Worm (Caenorhabditis elegans): ENCODE data around the gene T03F6.9.

Gene T03F6.9

DNA sequence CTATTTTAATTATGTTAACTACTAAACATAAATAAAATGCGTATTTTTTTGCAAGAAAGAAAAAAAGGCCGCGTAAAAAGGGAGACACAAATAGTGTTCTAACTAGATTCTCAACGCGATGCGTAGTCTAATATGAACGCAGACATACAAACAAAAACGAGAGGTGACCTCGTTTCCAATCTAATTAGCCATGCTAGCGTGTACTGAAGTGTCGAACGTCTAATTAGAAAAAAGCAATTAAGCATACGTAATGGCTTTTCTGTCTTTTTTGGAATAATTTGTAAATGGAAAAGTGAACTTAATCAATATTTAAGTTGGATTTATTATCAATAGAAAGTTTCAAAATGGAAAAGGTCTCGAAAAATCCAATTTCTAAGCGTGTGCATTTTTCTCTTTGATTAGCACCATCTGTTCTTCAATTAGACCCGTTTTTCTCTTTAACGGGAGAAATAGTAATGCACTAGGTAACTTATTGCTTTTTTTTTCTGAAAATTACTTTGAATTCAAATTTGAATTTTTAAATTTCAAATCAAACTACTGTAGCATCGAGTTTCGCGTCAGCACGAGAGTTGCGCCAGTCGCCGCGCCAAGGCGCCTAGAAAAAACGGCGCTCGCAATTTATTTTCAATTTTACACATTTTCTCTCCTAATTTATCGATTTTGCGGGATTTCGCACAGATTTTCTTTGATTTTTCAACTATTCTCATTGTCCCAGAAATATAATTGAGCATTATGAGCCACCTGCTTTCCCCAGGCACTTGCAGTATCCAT is 30.2 kb downstream of the T03F6.9 start:
- no peak for TF ChIP-seq unc-62 (GFP tag; optimal IDR thresholded peaks at IDR 0.05)

DNA sequence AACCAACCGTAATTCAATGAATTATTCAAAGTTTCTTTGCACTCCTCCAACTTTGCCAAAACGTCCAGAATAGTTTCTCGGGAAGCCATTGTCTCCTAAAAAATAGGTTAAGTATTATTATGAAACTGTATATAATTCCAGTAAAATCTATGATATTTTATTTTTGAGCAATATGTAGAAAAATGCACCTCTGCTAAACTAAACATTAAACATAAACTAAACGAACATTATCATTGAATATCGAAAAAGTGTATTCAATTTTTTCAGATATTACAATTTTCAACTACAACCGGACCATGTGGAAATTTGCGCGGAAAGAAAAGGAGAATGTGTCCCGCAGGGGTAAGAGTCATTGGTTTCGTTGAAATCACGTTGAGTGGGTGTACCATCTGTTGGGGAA is 31.2 kb downstream of the T03F6.9 start, which contains the start of gene F53A2.3:
F53A2.3 (minus strand) TSS at position 101 of the 400 bp plus-strand sequence.
- TF ChIP-seq unc-62 (GFP tag; optimal IDR thresholded peaks at IDR 0.05): no peak

DNA sequence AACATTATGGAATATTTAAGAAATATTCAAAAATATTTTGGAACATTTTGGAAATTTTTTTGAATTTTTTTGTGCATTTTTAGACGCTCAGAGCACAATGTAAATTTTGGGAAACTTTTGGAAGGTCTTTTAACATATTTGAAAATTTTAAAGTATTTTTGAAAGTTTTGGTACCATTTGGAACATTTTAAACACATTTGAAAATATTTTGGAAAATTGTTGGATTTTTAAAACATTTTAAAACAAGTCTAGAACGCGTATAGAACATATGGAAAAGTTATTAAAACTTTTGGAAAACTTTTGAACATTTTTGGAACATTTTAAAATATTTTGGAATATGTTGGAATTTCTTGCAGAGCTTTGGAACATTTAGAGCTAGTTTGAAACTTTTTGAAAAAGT is 37.1 kb downstream of the T03F6.9 start, which contains the start of gene sdz-20:
sdz-20 (plus strand) TSS at position 301 of the 400 bp plus-strand sequence.
- TF ChIP-seq unc-62 (GFP tag; optimal IDR thresholded peaks at IDR 0.05): no peak

DNA sequence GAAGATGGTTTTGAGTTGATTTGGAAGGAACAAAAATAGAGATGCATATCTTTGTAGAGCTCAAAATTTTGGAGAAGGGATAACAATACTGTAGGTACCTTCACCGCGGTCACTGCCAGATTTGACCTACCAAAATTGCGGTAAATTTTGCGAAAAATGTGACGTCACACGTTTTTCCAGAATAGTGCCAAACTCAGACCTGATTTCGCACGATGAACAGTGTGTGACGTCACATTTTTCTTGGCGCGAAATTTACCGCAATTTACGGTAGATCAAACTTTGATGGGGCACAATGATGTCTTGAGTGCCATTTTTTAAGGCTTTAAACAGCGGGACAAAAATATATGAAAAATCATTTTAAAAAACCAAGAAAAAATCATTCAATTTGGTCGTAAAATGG is 42.0 kb downstream of the T03F6.9 start:
- no peak for TF ChIP-seq unc-62 (GFP tag; optimal IDR thresholded peaks at IDR 0.05)

DNA sequence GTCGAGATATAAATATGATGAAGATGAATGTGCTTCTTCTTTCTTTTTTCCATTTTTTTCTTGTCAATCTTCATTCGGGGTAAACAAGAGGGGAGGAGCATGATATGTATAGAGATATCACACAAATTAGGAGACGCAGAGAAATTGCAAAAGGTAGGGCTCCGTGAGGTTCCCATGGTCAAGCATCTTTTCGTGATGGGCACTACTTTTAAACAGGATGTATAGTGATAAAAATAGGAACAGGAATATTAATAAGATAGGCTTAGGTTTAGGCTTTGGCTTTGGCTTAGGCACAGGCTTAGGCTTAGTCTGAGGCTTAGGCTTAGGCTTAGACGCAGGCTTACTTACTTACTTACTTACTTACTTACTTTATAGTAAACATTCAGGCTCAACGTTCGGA is 46.1 kb downstream of the T03F6.9 start, which contains the start of gene F53A2.1:
F53A2.1 (minus strand) TSS at position 101 of the 400 bp plus-strand sequence.
- no peak for TF ChIP-seq unc-62 (GFP tag; optimal IDR thresholded peaks at IDR 0.05)

DNA sequence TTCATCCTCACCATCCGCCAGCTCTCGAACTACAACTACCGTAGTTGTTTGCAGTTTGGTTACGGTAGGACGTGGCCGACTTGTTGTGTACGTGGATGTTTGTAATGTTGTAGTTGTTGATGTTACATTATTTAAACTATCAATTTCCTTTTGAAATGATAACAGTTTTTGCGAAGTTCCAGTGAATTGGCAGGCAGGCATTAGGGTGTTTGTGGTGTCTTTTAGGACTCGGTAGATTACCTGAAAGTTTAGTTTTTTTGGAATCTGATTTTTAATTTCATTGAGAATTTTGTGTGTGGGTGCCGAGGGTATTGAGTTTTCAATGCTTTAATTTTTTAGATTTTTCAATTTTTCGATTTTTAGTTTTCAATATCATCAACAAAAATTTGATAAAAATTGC is 48.3 kb downstream of the T03F6.9 start, which contains the start of gene F53A2.11:
F53A2.11 (minus strand) TSS at position 101 of the 400 bp plus-strand sequence.
- TF ChIP-seq unc-62 (GFP tag; optimal IDR thresholded peaks at IDR 0.05): no peak

All from whole organism, dauer.